Fruit fly (Drosophila melanogaster): ENCODE data around the gene Whamy.

The Whamy gene

DNA sequence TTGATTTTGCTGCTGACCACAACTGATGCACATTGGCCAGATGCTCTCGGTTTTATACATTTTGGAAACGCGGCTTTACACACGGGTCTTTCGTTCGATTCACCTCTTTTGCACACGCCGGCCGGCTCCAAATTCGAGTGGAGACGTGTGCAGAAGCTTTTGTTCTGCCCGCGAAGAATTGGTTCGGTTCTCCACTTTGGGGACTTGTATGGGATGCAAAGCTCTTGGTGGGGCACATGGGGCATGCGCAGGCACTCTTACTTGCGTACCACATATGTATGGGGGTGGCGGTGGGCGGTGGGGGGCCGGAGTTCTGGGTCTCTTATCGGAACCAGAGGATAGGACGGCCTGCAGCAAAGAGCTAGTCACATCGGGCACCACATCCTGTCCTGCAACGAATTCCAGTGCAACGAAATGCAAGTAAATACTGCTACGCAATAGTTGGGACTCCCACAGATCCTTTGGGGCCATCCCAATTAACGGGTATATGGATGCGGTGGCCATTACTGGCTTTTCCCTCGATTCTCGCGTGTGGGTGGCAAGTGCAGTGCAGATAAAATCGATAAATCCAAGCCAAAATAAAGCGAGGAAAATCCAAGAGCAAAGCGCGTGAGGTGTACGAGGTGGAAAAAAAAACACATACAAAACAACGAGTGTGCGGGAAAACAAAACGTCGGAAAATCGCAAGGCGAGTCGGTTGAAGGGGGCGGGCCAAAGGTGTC is 10.3 kb upstream of the Whamy start, which contains the start of the genes MtnA and CG8500:
MtnA (minus strand) TSS at position 30 of the 722 bp plus-strand sequence.
CG8500 (plus strand) TSS at position 313 of the 722 bp plus-strand sequence.
- TF ChIP-seq insv (optimal IDR thresholded peaks at IDR 0.05) (no peak), psq (optimal IDR thresholded peaks at IDR 0.05) (no peak), Sin3A (optimal IDR thresholded peaks at IDR 0.05) (no peak), Myc (optimal IDR thresholded peaks at IDR 0.05) (no peak), ttk (optimal IDR thresholded peaks at IDR 0.05) (no peak), h (optimal IDR thresholded peaks at IDR 0.05) (no peak)

dm6 chr3R:9783240-9783917 is 9.2 kb upstream of the Whamy start:
- TF ChIP-seq ttk (optimal IDR thresholded peaks at IDR 0.05) = no peak
- no peak for TF ChIP-seq insv (optimal IDR thresholded peaks at IDR 0.05)
- no peak for TF ChIP-seq h (optimal IDR thresholded peaks at IDR 0.05)
- no peak for TF ChIP-seq Sin3A (optimal IDR thresholded peaks at IDR 0.05)
- no peak for TF ChIP-seq Myc (optimal IDR thresholded peaks at IDR 0.05)
- no peak for TF ChIP-seq psq (optimal IDR thresholded peaks at IDR 0.05)

dm6 chr3R:9779764-9780163 is 5.5 kb upstream of the Whamy start, which contains the start of gene CG12947:
Gene CG12947 (plus strand): TSS chr3R:9780064.
- TF ChIP-seq h (optimal IDR thresholded peaks at IDR 0.05) = no peak
- TF ChIP-seq ttk (optimal IDR thresholded peaks at IDR 0.05) = no peak
- TF ChIP-seq Sin3A (optimal IDR thresholded peaks at IDR 0.05) = no peak
- TF ChIP-seq psq (optimal IDR thresholded peaks at IDR 0.05) = no peak
- no peak for TF ChIP-seq Myc (optimal IDR thresholded peaks at IDR 0.05)
- TF ChIP-seq insv (optimal IDR thresholded peaks at IDR 0.05) = no peak

- no peak for TF ChIP-seq h (optimal IDR thresholded peaks at IDR 0.05)
- no peak for TF ChIP-seq Myc (optimal IDR thresholded peaks at IDR 0.05)
- no peak for TF ChIP-seq insv (optimal IDR thresholded peaks at IDR 0.05)
- TF ChIP-seq Sin3A (optimal IDR thresholded peaks at IDR 0.05) = no peak
- TF ChIP-seq psq (optimal IDR thresholded peaks at IDR 0.05) = no peak
- no peak for TF ChIP-seq ttk (optimal IDR thresholded peaks at IDR 0.05)
Observed at dm6 chr3R:9777941-9778360, 3.7 kb upstream of the Whamy start, which contains the start of gene RpS29. Gene RpS29 (plus strand): TSS chr3R:9778042.

DNA sequence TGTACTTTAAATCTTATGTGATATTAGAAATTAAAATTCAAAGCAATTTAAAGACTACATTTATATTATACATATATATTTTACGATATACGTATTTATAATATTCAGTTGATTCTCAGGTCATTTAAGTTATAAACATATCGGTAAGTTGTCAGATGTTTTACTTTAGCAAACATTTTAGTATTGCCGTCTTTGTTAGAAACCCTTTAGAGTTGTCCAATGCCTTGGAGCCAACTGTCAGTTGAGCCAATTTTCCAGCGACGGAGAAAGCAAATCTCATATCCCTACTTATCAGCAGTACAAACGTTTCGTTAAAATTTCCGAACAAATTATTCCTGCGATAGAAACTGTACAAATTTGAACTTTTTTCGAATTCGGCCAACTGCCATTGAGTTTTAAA is 602 bp upstream of the Whamy start, which contains the start of gene topi:
topi (plus strand) TSS at position 301 of the 400 bp plus-strand sequence.
- TF ChIP-seq h (optimal IDR thresholded peaks at IDR 0.05) = no peak
- TF ChIP-seq insv (optimal IDR thresholded peaks at IDR 0.05) = no peak
- no peak for TF ChIP-seq Myc (optimal IDR thresholded peaks at IDR 0.05)
- no peak for TF ChIP-seq psq (optimal IDR thresholded peaks at IDR 0.05)
- no peak for TF ChIP-seq Sin3A (optimal IDR thresholded peaks at IDR 0.05)
- TF ChIP-seq ttk (optimal IDR thresholded peaks at IDR 0.05) = no peak

DNA sequence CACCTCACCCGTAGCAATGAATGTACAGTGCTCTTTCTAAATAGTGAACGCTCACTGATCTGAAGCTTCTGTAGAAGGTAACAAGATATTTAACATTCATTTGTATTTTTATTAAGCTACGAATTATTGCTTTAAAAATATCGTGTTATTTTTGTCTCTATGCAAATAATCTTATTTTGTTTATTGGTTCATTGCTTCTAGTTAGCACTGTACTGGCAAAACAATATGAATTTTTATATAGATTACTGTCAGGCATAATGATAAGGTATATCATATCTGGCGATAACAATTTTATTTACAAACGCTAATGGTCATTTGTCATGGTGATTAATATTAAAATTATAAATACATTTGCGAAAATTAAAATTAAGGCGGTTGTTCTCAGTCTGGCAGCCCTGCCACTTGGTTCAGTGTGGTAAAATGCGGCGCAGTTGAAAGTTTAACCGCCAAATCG is 2.7 kb downstream of the Whamy start, which contains the start of gene CG9471:
CG9471 (minus strand) TSS at position 24 of the 454 bp plus-strand sequence.
- TF ChIP-seq h (optimal IDR thresholded peaks at IDR 0.05) (no peak), insv (optimal IDR thresholded peaks at IDR 0.05) (no peak), Sin3A (optimal IDR thresholded peaks at IDR 0.05) (no peak), psq (optimal IDR thresholded peaks at IDR 0.05) (no peak), ttk (optimal IDR thresholded peaks at IDR 0.05) (no peak), Myc (optimal IDR thresholded peaks at IDR 0.05) (no peak)

DNA sequence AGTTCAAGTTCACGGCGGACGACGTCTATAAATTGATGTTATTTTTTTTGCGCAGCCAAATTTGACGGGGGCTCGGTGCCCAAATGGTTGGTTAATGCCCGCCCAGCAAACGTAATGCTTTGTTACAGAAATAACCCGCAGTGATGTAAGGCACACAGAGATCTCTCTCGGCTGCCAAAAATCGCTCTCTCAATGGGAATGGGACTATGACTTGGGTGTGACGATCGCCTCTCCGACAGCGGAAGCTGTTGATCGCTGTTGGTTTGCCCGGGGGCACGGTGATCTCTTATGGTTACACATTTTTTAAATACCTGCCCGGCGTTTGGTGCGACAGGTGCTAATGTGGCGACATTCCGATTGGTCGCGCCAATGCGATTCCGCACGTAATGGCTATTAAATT is 4.1 kb downstream of the Whamy start:
- TF ChIP-seq psq (optimal IDR thresholded peaks at IDR 0.05) (no peak), Myc (optimal IDR thresholded peaks at IDR 0.05) (no peak), ttk (optimal IDR thresholded peaks at IDR 0.05) (no peak), insv (optimal IDR thresholded peaks at IDR 0.05) (no peak), Sin3A (optimal IDR thresholded peaks at IDR 0.05) (no peak), h (optimal IDR thresholded peaks at IDR 0.05) (no peak)

- TF ChIP-seq ttk (optimal IDR thresholded peaks at IDR 0.05) (no peak), Myc (optimal IDR thresholded peaks at IDR 0.05) (no peak), Sin3A (optimal IDR thresholded peaks at IDR 0.05) (no peak), psq (optimal IDR thresholded peaks at IDR 0.05) (no peak), insv (optimal IDR thresholded peaks at IDR 0.05) (no peak), h (optimal IDR thresholded peaks at IDR 0.05) (no peak)
Observed at dm6 chr3R:9768884-9769283, 5.3 kb downstream of the Whamy start, which contains the start of gene MED6. Gene MED6 (minus strand): TSS chr3R:9768984.

DNA sequence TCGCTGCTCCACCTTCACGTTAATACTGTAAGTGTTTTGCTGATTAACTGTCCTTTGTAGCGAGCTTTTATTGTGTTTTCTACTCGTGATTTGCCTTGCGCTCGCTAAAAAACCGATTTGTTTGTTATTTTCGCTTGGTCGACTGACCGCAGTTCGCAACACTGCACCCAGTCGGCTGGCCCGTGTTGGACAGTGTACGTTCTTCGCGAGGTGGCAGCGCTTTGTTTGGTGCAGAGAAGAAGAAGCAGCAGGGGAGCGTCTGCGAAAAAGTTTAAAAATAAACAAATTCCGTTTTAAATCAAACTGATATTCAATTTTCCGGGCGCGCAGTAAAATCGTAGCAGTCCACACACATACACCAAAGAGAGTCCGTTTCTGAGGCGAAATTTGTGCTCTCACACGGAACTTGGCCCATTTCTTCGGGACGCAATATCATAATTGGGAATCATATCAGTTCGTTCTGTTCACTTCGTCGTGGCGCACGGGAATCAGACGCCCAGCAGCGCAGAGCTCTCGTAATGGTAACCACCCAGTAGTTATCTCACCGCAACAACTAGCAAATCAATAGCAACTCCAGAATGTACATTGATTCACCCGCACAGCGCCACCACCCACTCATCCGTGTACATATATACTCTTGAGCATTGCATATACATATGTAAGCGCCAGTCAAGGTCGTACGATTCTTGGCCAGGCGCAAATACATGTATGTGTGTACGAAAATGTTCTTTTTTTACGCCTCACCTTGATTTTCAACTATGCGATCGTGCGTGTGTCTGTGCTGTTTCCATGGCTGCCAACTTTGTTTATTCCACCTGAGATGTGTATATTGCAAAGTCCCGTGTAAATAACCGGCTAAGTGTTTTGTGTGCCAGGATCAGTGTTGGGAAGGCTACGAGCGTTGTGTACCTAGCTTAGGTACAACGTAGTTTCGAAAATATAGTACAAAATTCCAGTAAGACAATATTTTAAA is 6.3 kb downstream of the Whamy start, which contains the start of gene Naa80:
Naa80 (plus strand) TSS at position 215 of the 973 bp plus-strand sequence.
- TF ChIP-seq ttk (optimal IDR thresholded peaks at IDR 0.05) (no peak), Sin3A (optimal IDR thresholded peaks at IDR 0.05) (no peak), psq (optimal IDR thresholded peaks at IDR 0.05) (no peak), insv (optimal IDR thresholded peaks at IDR 0.05) (no peak), h (optimal IDR thresholded peaks at IDR 0.05) (no peak), Myc (optimal IDR thresholded peaks at IDR 0.05) (no peak)

dm6 chr3R:9762955-9763931 is 11.0 kb downstream of the Whamy start, which contains the start of the genes Snap24 and CG8478:
Gene Snap24 (minus strand): TSS chr3R:9763150.
Gene CG8478 (plus strand): TSS chr3R:9763650.
- TF ChIP-seq psq (optimal IDR thresholded peaks at IDR 0.05) (no peak), insv (optimal IDR thresholded peaks at IDR 0.05) (no peak), h (optimal IDR thresholded peaks at IDR 0.05) (no peak), Myc (optimal IDR thresholded peaks at IDR 0.05) (no peak), ttk (optimal IDR thresholded peaks at IDR 0.05) (no peak), Sin3A (optimal IDR thresholded peaks at IDR 0.05) (no peak)

Measured in Kc167 (cell line).